Worm (Caenorhabditis elegans) whole organism, L3 larva: ENCODE results near the gene mrps-22.

Experiments
- ceh-82 ChIP-seq: fragments of 150-350 bp; optimal IDR thresholded peaks from 2 replicates; lab custom pipeline; 2014; ENCODE audit warnings: missing biosample characterization, missing genetic modification characterization
- elt-1 ChIP-seq: fragments of 150-350 bp; optimal IDR thresholded peaks from 2 replicates; lab custom pipeline; 2014; ENCODE audit warnings: missing biosample characterization, missing genetic modification characterization
- nhr-11 ChIP-seq: fragments of 150-350 bp; optimal IDR thresholded peaks from 2 replicates; lab custom pipeline; 2014; ENCODE audit warnings: missing biosample characterization, missing genetic modification characterization
- nhr-43 ChIP-seq: sonication (generic microtip); optimal IDR thresholded peaks from 2 replicates; lab custom pipeline; 2016; ENCODE audit warnings: mild to moderate bottlenecking, missing genetic modification characterization, missing compliant biosample characterization; ENCODE audit not compliant: poor library complexity, severe bottlenecking
- nhr-76 ChIP-seq: fragments of 150-350 bp; sonication (generic microtip); optimal IDR thresholded peaks from 5 replicates; lab custom pipeline; 2014; ENCODE audit warnings: missing biosample characterization, missing genetic modification characterization
- unc-39 ChIP-seq: sonication (generic microtip); optimal IDR thresholded peaks from 4 replicates; lab custom pipeline; 2017; ENCODE audit warnings: missing biosample characterization, missing genetic modification characterization
- zag-1 ChIP-seq: fragments of 150-350 bp; optimal IDR thresholded peaks from 2 replicates; lab custom pipeline; 2014; ENCODE audit warnings: missing biosample characterization, missing genetic modification characterization

DNA sequence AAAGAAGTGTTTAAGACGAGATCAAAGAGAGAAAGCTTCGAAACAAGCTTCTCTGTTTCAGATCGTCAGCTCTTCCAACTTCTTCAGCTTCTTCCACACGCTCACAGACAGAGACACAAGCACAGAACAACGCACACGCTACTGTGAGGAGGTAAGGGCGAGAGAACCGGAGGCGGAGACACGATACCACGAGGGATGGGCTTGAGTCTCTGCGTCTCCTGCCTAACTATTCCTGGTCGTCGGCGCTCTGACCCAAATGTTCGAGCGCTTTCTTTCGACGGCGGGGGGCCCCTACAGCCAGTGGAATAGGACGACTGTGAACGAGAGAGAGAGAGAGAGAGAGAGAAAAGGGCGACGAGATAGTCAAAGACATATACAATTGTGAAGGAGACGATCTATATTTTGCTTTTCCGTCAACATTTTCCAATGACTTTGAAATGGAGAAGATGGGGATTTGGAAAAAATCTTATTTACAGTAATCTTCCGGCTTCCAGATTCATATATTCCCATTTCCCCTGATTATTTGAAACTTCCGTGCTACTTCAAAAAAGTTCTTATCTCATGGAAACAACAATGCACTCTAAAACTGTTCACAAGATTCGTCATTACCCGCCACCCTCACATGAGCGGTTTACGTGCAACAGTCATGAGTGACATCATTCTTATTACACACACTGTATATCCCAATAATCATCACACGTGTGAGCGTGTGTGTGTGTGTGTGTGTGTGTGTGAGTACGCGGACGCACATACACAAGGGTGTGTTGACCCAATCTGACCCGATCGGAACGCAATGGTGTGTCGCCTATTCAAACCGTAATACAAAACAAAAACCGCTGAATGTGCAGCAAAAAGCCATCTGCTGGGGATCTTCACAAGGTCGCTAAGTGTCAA lies 33.4 kb upstream of the mrps-22 start:
- TF ChIP-seq zag-1 (tag; lab: Kevin White, UChicago) = no peak
- no peak for TF ChIP-seq ceh-82 (tag; lab: Kevin White, UChicago)
- TF ChIP-seq nhr-11 = peak; percentile 84
- no peak for TF ChIP-seq unc-39
- no peak for TF ChIP-seq nhr-76 (tag; lab: Kevin White, UChicago)
- peak; percentile 80 for TF ChIP-seq nhr-43
- TF ChIP-seq elt-1 = peak; percentile 32
